Worm (Caenorhabditis elegans): ENCODE results near the gene Y45G5AM.4.

Y45G5AM.4 gene

DNA sequence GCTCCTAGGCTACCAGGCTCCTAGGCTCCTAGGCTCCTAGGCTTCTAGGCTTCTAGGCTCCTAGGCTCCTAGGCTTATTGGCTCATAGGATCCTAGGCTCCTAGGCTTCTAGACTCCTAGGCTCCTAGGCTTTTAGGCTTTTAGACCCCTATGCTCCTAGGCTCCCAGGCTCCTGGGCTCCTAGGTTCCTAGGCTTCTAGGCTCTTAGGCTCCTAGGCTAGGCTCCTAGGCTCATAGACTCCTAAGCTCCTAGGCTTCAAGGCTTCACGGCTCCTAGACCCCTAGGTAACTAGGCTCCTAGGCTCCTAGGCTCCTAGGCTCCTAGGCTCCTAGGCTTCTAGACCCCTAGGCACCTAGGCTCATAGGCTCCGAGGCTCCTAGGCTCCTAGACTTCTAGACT, 11.6 kb upstream of the Y45G5AM.4 start:
- TF ChIP-seq ZK546.5 (tag; optimal IDR thresholded peaks at IDR 0.05) (no peak), eor-1 (tag; optimal IDR thresholded peaks at IDR 0.05) (no peak), unc-39 (tag; optimal IDR thresholded peaks at IDR 0.05) (no peak), nhr-28 (tag; optimal IDR thresholded peaks at IDR 0.05) (no peak), elt-3 (tag; optimal IDR thresholded peaks at IDR 0.05) (no peak), nhr-23 (tag; optimal IDR thresholded peaks at IDR 0.05) (no peak), ceh-9 (tag; optimal IDR thresholded peaks at IDR 0.05) (no peak), jun-1 (tag; optimal IDR thresholded peaks at IDR 0.05) (no peak), lsy-12 (tag; optimal IDR thresholded peaks at IDR 0.05) (no peak), elt-2 (tag; optimal IDR thresholded peaks at IDR 0.05) (no peak), skn-1 (tag; optimal IDR thresholded peaks at IDR 0.05) (no peak), daf-12 (tag; optimal IDR thresholded peaks at IDR 0.05) (no peak), pha-4 (tag; optimal IDR thresholded peaks at IDR 0.05) (no peak), egl-27 (tag; optimal IDR thresholded peaks at IDR 0.05) (no peak), egl-5 (tag; optimal IDR thresholded peaks at IDR 0.05) (no peak), nhr-77 (tag; optimal IDR thresholded peaks at IDR 0.05) (no peak), zag-1 (tag; optimal IDR thresholded peaks at IDR 0.05) (no peak), hmg-11 (tag; optimal IDR thresholded peaks at IDR 0.05) (no peak)

DNA sequence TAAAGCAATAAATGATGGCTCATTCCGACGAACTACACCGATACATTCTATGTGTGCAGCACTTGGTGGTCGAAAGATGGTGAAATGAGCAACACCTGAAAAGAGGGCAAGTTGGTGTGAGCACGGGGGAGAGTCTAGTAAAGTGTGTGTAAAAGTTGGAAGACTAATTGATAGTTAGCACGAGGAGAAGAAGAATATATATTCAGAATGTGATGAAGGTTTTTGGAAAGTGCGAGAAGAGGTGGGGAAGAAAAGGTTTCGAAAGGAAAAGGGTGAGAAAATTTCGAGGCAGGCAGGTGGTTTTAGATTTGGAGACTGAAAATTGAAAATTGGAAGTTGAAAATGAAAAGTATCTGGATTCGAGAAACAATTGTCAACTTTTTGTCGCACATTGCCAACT, 10.8 kb upstream of the Y45G5AM.4 start, which contains the start of gene Y45G5AM.6:
Y45G5AM.6 (minus strand) TSS at position 101 of the 400 bp plus-strand sequence.
- TF ChIP-seq nhr-76 (tag; optimal IDR thresholded peaks at IDR 0.05), result no peak
- TF ChIP-seq hmg-11 (tag; optimal IDR thresholded peaks at IDR 0.05), result no peak
- no peak for TF ChIP-seq nhr-25 (tag; optimal IDR thresholded peaks at IDR 0.05)
- no peak for TF ChIP-seq pha-4 (tag; optimal IDR thresholded peaks at IDR 0.05)
- no peak for TF ChIP-seq snpc-4 (tag; optimal IDR thresholded peaks at IDR 0.05)
- no peak for TF ChIP-seq nhr-43 (tag; optimal IDR thresholded peaks at IDR 0.05; ENCODE audit: poor library complexity, severe bottlenecking)
- TF ChIP-seq ceh-9 (tag; optimal IDR thresholded peaks at IDR 0.05), result no peak
- no peak for TF ChIP-seq skn-1 (tag; optimal IDR thresholded peaks at IDR 0.05)
- TF ChIP-seq lsy-12 (tag; optimal IDR thresholded peaks at IDR 0.05), result no peak
- TF ChIP-seq elt-2 (tag; optimal IDR thresholded peaks at IDR 0.05), result no peak
- no peak for TF ChIP-seq ceh-16 (tag; optimal IDR thresholded peaks at IDR 0.05)
- no peak for TF ChIP-seq nhr-28 (tag; optimal IDR thresholded peaks at IDR 0.05)
- TF ChIP-seq unc-62 (GFP tag; optimal IDR thresholded peaks at IDR 0.05), result no peak
- no peak for TF ChIP-seq lin-15B (tag; optimal IDR thresholded peaks at IDR 0.05)
- TF ChIP-seq sea-2 (GFP tag; optimal IDR thresholded peaks at IDR 0.05), result no peak
- no peak for TF ChIP-seq fos-1 (tag; optimal IDR thresholded peaks at IDR 0.05)

DNA sequence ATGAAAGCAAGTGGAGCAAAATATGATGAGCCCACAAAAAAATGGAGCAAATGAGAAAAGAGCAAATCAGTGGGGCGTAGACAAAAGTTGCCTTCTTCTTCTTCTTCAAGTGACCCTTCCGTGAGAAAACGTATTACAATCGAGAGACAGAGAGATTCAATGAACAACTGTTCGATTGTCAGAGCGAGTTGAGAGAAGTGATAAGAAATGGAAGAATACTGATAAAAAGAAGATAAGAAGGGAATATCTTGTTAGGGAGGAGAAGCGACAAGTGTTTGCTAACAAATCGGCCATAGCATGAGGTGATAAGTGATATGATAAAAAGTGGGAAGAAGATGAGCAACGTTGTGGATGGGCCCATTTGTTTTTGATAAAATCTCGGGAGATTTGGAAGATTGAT, 5.7 kb upstream of the Y45G5AM.4 start:
- peak; percentile 16 for TF ChIP-seq elt-2 (tag; optimal IDR thresholded peaks at IDR 0.05)
- TF ChIP-seq daf-12 (tag; optimal IDR thresholded peaks at IDR 0.05), result no peak
- peak; percentile 12 for TF ChIP-seq nfya-1 (tag; optimal IDR thresholded peaks at IDR 0.05; ENCODE audit: insufficient read depth)

DNA sequence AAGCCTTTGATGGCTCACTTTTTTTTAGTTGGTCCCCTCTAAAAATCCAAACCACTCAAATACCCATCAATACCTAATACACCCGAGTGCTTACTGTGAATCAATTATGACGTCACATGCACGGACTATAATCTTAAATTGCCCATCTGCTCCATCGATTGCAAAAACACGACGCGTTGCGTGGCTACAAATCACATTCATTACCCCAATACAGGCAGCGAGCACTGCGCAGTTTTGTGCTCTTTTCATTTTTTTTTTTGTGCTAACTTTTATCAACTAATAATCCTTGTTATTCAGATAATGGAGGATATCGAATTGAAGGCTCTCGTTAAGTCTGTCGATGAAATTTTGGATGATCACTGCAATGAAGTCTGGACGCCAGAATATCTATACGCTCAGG, 2.9 kb upstream of the Y45G5AM.4 start, which contains the start of gene Y45G5AM.5:
Y45G5AM.5 (plus strand) TSS at position 301 of the 400 bp plus-strand sequence.
- TF ChIP-seq ceh-16 (tag; optimal IDR thresholded peaks at IDR 0.05) (no peak), pqm-1 (tag; optimal IDR thresholded peaks at IDR 0.05) (no peak), nfya-1 (tag; optimal IDR thresholded peaks at IDR 0.05; ENCODE audit: insufficient read depth) (no peak), ZK546.5 (tag; optimal IDR thresholded peaks at IDR 0.05) (no peak), jun-1 (tag; optimal IDR thresholded peaks at IDR 0.05) (no peak), lin-39 (tag; optimal IDR thresholded peaks at IDR 0.05) (no peak), fos-1 (tag; optimal IDR thresholded peaks at IDR 0.05) (no peak), tbx-2 (tag; optimal IDR thresholded peaks at IDR 0.05) (no peak), nhr-23 (tag; optimal IDR thresholded peaks at IDR 0.05) (no peak), skn-1 (tag; optimal IDR thresholded peaks at IDR 0.05) (no peak), egl-5 (tag; optimal IDR thresholded peaks at IDR 0.05) (no peak), aly-2 (tag; optimal IDR thresholded peaks at IDR 0.05) (no peak)

DNA sequence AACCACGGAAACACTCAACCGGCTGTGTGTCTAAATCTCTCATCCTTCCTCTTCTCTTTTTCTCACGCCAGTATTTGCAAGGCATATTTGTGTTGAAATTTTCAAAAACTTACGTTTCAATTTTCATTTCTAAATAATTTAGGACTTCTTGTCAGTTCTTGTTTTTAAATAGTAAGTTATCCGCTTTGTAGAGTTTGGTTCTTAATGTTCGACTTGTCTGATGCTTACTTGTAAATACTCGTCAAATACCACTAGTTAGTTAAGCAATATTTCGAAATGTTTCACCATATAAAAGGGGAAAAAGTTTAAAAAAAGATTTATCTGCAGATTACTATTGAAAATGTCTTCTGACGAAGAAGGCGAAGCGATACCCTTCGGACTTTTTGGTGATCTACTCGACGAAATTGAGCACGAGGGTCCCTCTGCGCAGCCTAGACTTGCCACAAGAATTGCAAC, 1.5 kb downstream of the Y45G5AM.4 start, which contains the start of gene Y45G5AM.3:
Y45G5AM.3 (plus strand) TSS at position 51 of the 456 bp plus-strand sequence.
- peak; percentile 4 for TF ChIP-seq nfya-1 (tag; optimal IDR thresholded peaks at IDR 0.05; ENCODE audit: insufficient read depth)
- TF ChIP-seq pqm-1 (tag; optimal IDR thresholded peaks at IDR 0.05), result peak; percentile 32
- no peak for TF ChIP-seq egl-5 (tag; optimal IDR thresholded peaks at IDR 0.05)
- no peak for TF ChIP-seq lsy-12 (tag; optimal IDR thresholded peaks at IDR 0.05)
- TF ChIP-seq hmg-11 (tag; optimal IDR thresholded peaks at IDR 0.05), result peak; percentile 13
- TF ChIP-seq unc-39 (tag; optimal IDR thresholded peaks at IDR 0.05), result no peak
- no peak for TF ChIP-seq eor-1 (tag; optimal IDR thresholded peaks at IDR 0.05)
